Fruit fly (Drosophila melanogaster): ENCODE results near the gene Set2.

Gene Set2

DNA sequence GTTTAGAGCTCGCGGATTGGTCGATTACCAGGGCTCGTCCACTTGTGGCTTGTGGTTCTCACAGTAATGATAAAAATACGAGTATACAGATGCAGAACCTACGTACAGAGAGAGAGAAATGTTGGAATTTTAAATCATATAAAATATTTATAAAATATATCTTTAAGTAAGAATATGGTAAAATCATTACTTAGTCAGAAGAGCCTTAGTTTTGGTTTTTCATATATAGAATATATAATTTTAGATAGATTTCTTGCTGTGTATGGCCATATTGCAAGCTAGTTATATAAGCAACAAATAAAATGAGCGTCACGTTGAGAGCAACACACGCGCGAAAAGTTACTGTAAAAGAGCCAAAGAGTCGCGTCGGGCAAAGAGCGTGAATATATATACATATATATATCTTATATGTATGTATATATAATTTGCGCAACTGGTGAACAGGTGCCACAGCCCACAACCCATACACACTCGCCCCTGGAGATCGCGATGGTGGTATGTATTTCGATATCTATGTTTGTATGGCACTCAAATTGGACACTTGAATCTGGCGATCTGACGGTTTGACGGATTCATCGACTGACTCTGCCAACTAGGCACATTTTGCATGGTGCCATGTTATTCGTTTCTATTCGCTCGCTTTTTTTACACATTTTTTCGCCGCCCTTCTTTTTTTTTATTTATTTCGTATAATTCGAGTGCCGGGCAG is 22.4 kb upstream of the Set2 start (continued):
- TF ChIP-seq Ets21C (GFP tag; optimal IDR thresholded peaks at IDR 0.05) (no peak), Hr39 (GFP tag; optimal IDR thresholded peaks at IDR 0.05) (no peak), OdsH (GFP tag; optimal IDR thresholded peaks at IDR 0.05) (peak; percentile 59), acj6 (GFP tag; optimal IDR thresholded peaks at IDR 0.05) (peak; percentile 43), CG4318 (GFP tag; optimal IDR thresholded peaks at IDR 0.05) (no peak), net (GFP tag; optimal IDR thresholded peaks at IDR 0.05) (peak; percentile 37), Sox15 (GFP tag; optimal IDR thresholded peaks at IDR 0.05) (no peak), Gug (GFP tag; IDR thresholded peaks at IDR 0.05) (peak; percentile 82), CG8319 (GFP tag; optimal IDR thresholded peaks at IDR 0.05) (peak; percentile 20), CG1621 (tag; optimal IDR thresholded peaks at IDR 0.05) (no peak), CG6276 (GFP tag; optimal IDR thresholded peaks at IDR 0.05) (peak; percentile 75), Eip75B (GFP tag; optimal IDR thresholded peaks at IDR 0.05) (no peak), lz (GFP tag; optimal IDR thresholded peaks at IDR 0.05) (peak; percentile 2), Lpt (GFP tag; optimal IDR thresholded peaks at IDR 0.05) (peak; percentile 63), Met (GFP tag; optimal IDR thresholded peaks at IDR 0.05) (peak; percentile 27), CG10669 (GFP tag; optimal IDR thresholded peaks at IDR 0.05) (peak; percentile 50), dsx (GFP tag; optimal IDR thresholded peaks at IDR 0.05; ENCODE audit: poor library complexity, severe bottlenecking) (peak; percentile 72), Eip93F (GFP tag; optimal IDR thresholded peaks at IDR 0.05) (no peak), Sox14 (GFP tag; optimal IDR thresholded peaks at IDR 0.05) (no peak), CG6792 (GFP tag; optimal IDR thresholded peaks at IDR 0.05) (peak; percentile 15), Hr4 (GFP tag; optimal IDR thresholded peaks at IDR 0.05) (peak; percentile 45), fd59A (GFP tag; optimal IDR thresholded peaks at IDR 0.05) (no peak), salr (GFP tag; optimal IDR thresholded peaks at IDR 0.05) (peak in 1 of 2 experiments; percentile 29), Eip78C (GFP tag) (peak; percentile 79)

DNA sequence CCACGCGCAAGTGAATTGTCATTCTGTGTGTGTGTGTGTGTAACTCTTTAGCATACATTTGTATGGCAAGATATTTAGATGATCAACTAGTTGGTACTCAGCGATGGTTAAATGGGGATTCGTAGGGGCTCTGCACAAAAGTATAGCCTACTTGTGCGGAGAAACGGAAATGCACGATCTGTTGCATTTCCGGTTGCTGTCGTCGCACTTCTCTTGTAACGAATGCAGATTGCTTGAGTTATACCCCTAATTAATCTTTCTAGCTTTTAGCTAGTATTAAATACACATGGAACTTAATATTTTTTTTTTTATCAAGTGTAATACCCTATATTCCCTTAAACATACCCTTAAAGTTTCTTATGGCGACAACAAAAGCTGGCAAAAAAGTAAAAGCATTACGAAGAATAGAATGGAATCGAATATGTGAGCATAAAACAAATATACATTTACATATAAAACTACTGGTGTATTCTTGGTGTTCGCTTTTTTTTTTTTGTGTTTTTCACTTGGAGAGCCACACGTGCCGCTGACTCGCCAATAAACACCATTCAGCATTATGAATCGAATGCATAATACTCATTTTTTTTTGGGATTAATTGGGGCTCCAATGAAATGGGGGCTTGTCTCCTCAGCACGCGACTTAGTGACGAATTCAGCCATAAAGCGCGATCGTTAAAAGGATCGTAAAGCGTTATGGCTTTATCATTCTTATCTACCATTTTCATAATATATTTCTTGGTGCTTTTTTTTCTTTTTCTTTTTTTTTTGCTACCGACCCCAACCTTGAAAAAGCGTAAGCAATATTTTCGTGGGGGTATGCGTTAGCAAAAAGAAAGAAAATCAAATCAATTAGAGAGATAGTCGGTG is 21.6 kb upstream of the Set2 start:
- TF ChIP-seq lz (GFP tag; optimal IDR thresholded peaks at IDR 0.05) (no peak), CG3919 (GFP tag; optimal IDR thresholded peaks at IDR 0.05) (peak; percentile 73), Sox102F (GFP tag; optimal IDR thresholded peaks at IDR 0.05) (no peak), vri (GFP tag; optimal IDR thresholded peaks at IDR 0.05) (peak; percentile 19), CG32006 (GFP tag; optimal IDR thresholded peaks at IDR 0.05) (peak; percentile 17), achi (GFP tag; optimal IDR thresholded peaks at IDR 0.05) (peak; percentile 7), CG11762 (GFP tag; optimal IDR thresholded peaks at IDR 0.05; ENCODE audit: insufficient read depth) (no peak), CG6163 (GFP tag; IDR thresholded peaks at IDR 0.05) (0 out of 3 replicates have a peak, but pooled peaks have one; percentile 35), net (GFP tag; optimal IDR thresholded peaks at IDR 0.05) (peak; percentile 15), CG8632 (GFP tag; optimal IDR thresholded peaks at IDR 0.05) (peak; percentile 21), Hr4 (GFP tag; optimal IDR thresholded peaks at IDR 0.05) (peak; percentile 2), CG10669 (GFP tag; optimal IDR thresholded peaks at IDR 0.05) (peak; percentile 11), Eip78C (GFP tag) (peak; percentile 69), cyc (GFP tag; optimal IDR thresholded peaks at IDR 0.05) (peak; percentile 6), fkh (GFP tag; optimal IDR thresholded peaks at IDR 0.05) (no peak)

DNA sequence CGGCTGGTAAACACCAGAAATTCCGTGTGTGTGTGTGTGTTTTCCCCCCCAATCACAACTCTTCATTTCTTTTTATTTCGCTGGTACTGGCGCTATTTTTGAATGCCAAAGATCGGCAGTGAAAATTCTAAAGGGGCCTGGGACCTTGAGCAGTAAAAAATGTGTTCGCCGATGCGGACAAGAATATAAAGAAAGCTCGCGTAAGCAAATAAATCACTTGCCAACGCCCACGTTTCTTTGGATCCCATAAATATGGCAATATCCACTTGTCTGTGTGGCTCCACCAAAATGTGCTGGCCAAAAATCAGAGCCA is 21.0 kb upstream of the Set2 start:
- TF ChIP-seq vri (GFP tag; optimal IDR thresholded peaks at IDR 0.05) (no peak), CG31627 (GFP tag; optimal IDR thresholded peaks at IDR 0.05) (no peak), Eip75B (GFP tag; optimal IDR thresholded peaks at IDR 0.05) (no peak), fd59A (GFP tag; optimal IDR thresholded peaks at IDR 0.05) (no peak), CG11762 (GFP tag; optimal IDR thresholded peaks at IDR 0.05; ENCODE audit: insufficient read depth) (no peak), Met (GFP tag; optimal IDR thresholded peaks at IDR 0.05) (no peak), Gug (GFP tag; IDR thresholded peaks at IDR 0.05) (no peak), esn (GFP tag; optimal IDR thresholded peaks at IDR 0.05) (no peak), eg (GFP tag; IDR thresholded peaks at IDR 0.05) (no peak), Lpt (GFP tag; optimal IDR thresholded peaks at IDR 0.05) (no peak), fd85E (GFP tag; optimal IDR thresholded peaks at IDR 0.05) (no peak), CG8632 (GFP tag; optimal IDR thresholded peaks at IDR 0.05) (no peak), dac (GFP tag; optimal IDR thresholded peaks at IDR 0.05) (no peak), CG34406 (GFP tag; optimal IDR thresholded peaks at IDR 0.05) (no peak)

All from whole organism, prepupa.